Worm (Caenorhabditis elegans): ENCODE measurements around the gene D1025.1.

D1025.1 gene

DNA sequence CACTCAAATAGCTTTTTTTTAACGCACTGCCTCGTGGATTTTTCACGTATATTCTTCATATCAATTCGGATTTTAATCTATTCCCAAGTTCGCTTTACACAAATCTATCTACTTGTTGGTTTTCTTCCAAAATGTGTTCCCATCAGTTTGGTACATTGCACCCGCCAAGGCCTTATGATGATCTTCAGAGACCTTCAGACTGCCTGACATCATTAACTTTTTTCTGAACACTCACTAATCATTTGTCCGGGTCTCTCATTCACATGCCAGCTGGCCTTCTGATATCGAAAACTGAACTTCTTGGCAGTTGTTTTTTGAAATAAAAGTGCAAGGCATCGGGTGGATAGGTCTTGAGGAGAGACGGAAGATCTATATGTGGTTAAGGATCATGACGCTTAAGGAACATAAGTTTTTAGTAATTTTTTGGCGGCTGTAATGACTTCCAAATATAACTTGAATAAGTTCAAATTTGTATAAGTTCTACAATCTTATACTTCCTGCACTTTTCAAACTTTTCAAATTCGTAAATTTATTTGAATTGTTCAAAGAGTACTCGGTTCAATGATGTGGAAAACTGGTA, 20.6 kb upstream of the D1025.1 start (continued):
- TF ChIP-seq sdz-12 (GFP tag; optimal IDR thresholded peaks at IDR 0.05) = no peak
- no peak for TF ChIP-seq tag-97 (GFP tag; IDR thresholded peaks at IDR 0.05)
- TF ChIP-seq madf-9 (GFP tag; conservative IDR thresholded peaks at IDR 0.05) = no peak
- no peak for TF ChIP-seq T20F7.1 (GFP tag; optimal IDR thresholded peaks at IDR 0.05)
- TF ChIP-seq aly-2 (tag; optimal IDR thresholded peaks at IDR 0.05) = no peak
- TF ChIP-seq nhr-76 (tag; optimal IDR thresholded peaks at IDR 0.05) = no peak
- no peak for TF ChIP-seq zip-2 (tag; optimal IDR thresholded peaks at IDR 0.05)
- no peak for TF ChIP-seq dmd-8 (GFP tag; IDR thresholded peaks at IDR 0.05)
- no peak for TF ChIP-seq nhr-41 (GFP tag; IDR thresholded peaks at IDR 0.05)
- TF ChIP-seq zfp-2 (tag; optimal IDR thresholded peaks at IDR 0.05) = no peak
- no peak for TF ChIP-seq egl-43 (GFP tag; IDR thresholded peaks at IDR 0.05)
- TF ChIP-seq F10B5.3 (tag; optimal IDR thresholded peaks at IDR 0.05) = no peak
- TF ChIP-seq tra-1 (GFP tag; IDR thresholded peaks at IDR 0.05) = peak; percentile 45; the same call in 1 of the 2 replicates
- no peak for TF ChIP-seq ceh-44 (GFP tag; IDR thresholded peaks at IDR 0.05)
- TF ChIP-seq hlh-30 (tag; optimal IDR thresholded peaks at IDR 0.05; ENCODE audit: insufficient read depth) = peak; percentile 86
- no peak for TF ChIP-seq ztf-11 (tag; optimal IDR thresholded peaks at IDR 0.05)
- no peak for TF ChIP-seq spr-1 (tag; optimal IDR thresholded peaks at IDR 0.05)
- TF ChIP-seq pha-4 (GFP tag; IDR thresholded peaks at IDR 0.05) = no peak
- no peak for TF ChIP-seq pha-4 (tag; optimal IDR thresholded peaks at IDR 0.05)
- TF ChIP-seq nhr-77 (tag; optimal IDR thresholded peaks at IDR 0.05) = no peak
- TF ChIP-seq lin-39 (tag; optimal IDR thresholded peaks at IDR 0.05) = no peak
- TF ChIP-seq nhr-10 (tag; optimal IDR thresholded peaks at IDR 0.05) = no peak
- TF ChIP-seq lir-3 (tag; optimal IDR thresholded peaks at IDR 0.05) = no peak
- TF ChIP-seq nhr-25 (tag; optimal IDR thresholded peaks at IDR 0.05; ENCODE audit: borderline replicate concordance, insufficient read depth) = peak; percentile 8
- TF ChIP-seq F37D6.2 (tag; optimal IDR thresholded peaks at IDR 0.05) = no peak
- no peak for TF ChIP-seq lin-15B (tag; optimal IDR thresholded peaks at IDR 0.05)
- no peak for TF ChIP-seq nhr-102 (tag; optimal IDR thresholded peaks at IDR 0.05)
- TF ChIP-seq ceh-82 (tag; optimal IDR thresholded peaks at IDR 0.05) = no peak
- TF ChIP-seq rbr-2 (tag; optimal IDR thresholded peaks at IDR 0.05) = no peak
- TF ChIP-seq dpl-1 (GFP tag; optimal IDR thresholded peaks at IDR 0.05) = no peak
- no peak for TF ChIP-seq lin-29 (GFP tag; IDR thresholded peaks at IDR 0.05)

DNA sequence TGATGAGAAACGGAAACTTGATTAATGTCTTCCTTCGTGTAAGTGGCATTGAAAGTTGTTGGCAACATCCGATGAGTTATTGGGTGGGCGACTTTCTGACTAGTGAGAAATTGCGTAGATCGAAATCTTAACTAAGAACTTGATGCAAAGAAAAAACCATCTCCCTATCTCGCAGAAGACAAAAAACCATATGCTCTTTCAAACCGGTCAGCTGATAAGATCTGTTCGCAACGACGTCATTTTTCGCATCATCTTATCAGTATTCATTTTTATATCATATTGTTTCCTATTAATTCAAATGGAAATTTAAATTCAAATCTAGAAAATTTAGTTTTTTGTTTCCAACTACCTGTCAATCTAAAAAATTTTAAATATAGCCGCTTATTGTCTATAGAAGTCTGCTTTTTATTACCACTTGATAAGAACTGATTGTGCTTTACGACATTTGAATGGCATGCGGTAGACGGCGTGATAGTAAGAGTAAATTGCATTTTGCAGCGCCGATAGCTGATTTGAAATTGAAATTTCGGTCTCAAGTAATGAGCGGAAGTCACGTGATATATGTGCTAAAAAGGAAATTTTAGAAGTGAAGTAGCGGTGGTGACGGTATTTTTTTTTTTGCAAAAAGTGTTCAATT, 20.0 kb upstream of the D1025.1 start:
- TF ChIP-seq unc-62 (GFP tag; optimal IDR thresholded peaks at IDR 0.05 in 1 of 2) = peak; percentile 38 to 47
- no peak for TF ChIP-seq unc-62 (tag; optimal IDR thresholded peaks at IDR 0.05)
- no peak for TF ChIP-seq spr-1 (tag; optimal IDR thresholded peaks at IDR 0.05)
- TF ChIP-seq zip-2 (tag; optimal IDR thresholded peaks at IDR 0.05) = no peak
- peak; percentile 78 for TF ChIP-seq aha-1 (tag)
- TF ChIP-seq lim-7 (GFP tag; IDR thresholded peaks at IDR 0.05) = no peak
- TF ChIP-seq mdl-1 (tag; optimal IDR thresholded peaks at IDR 0.05) = peak in 1 of 2 experiments; percentile 62
- peak; percentile 79 for TF ChIP-seq nhr-77 (tag; optimal IDR thresholded peaks at IDR 0.05)
- TF ChIP-seq arid-1 (GFP tag; conservative IDR thresholded peaks at IDR 0.05) = no peak
- peak; percentile 54 for TF ChIP-seq T20F7.1 (GFP tag; optimal IDR thresholded peaks at IDR 0.05)
- peak; percentile 94 for TF ChIP-seq nhr-102 (tag; optimal IDR thresholded peaks at IDR 0.05)
- TF ChIP-seq Y48G9A.11 (GFP tag; IDR thresholded peaks at IDR 0.05) = no peak
- TF ChIP-seq lsy-2 (tag; optimal IDR thresholded peaks at IDR 0.05) = peak in 1 of 2 experiments; percentile 5
- TF ChIP-seq daf-19 (GFP tag; conservative IDR thresholded peaks at IDR 0.05) = no peak
- no peak for TF ChIP-seq tag-97 (GFP tag; IDR thresholded peaks at IDR 0.05)
- TF ChIP-seq saeg-2 (GFP tag; IDR thresholded peaks at IDR 0.05) = peak; percentile 88
- peak; percentile 95 for TF ChIP-seq dve-1 (tag; optimal IDR thresholded peaks at IDR 0.05; ENCODE audit: insufficient read depth)
- TF ChIP-seq ceh-20 (GFP tag; IDR thresholded peaks at IDR 0.05) = 0 out of 2 replicates have a peak, but pooled peaks have one; percentile 9
- no peak for TF ChIP-seq madf-9 (GFP tag; conservative IDR thresholded peaks at IDR 0.05)
- peak; percentile 86 for TF ChIP-seq lin-1 (GFP tag; IDR thresholded peaks at IDR 0.05)
- TF ChIP-seq nhr-25 (tag; optimal IDR thresholded peaks at IDR 0.05; ENCODE audit: borderline replicate concordance, insufficient read depth) = no peak
- peak; percentile 99 for TF ChIP-seq php-3 (GFP tag; IDR thresholded peaks at IDR 0.05)
- TF ChIP-seq F26F4.8 (GFP tag; conservative IDR thresholded peaks at IDR 0.05) = no peak
- TF ChIP-seq daf-16 (GFP tag; optimal IDR thresholded peaks at IDR 0.05) = peak in 1 of 2 experiments; percentile 93
- TF ChIP-seq daf-16 (tag; optimal IDR thresholded peaks at IDR 0.05) = peak; percentile 65
- TF ChIP-seq gei-8 (GFP tag; optimal IDR thresholded peaks at IDR 0.05) = peak; percentile 94

All from whole organism, L4 larva.